Fruit fly (Drosophila melanogaster): ENCODE results near the gene Wnt4.

Gene Wnt4

dm6 chr2L:7293475-7294332 is 16.7 kb upstream of the Wnt4 start (continued):
- TF ChIP-seq prd (optimal IDR thresholded peaks at IDR 0.05) (no peak), prd (GFP tag; IDR thresholded peaks at IDR 0.05) (peak; percentile 47; the same call in 2 of the 3 replicates), Gsc (GFP tag; IDR thresholded peaks at IDR 0.05) (no peak), Sox102F (GFP tag; optimal IDR thresholded peaks at IDR 0.05) (peak; percentile 32), dan (GFP tag; IDR thresholded peaks at IDR 0.05) (peak; percentile 23; the same call in 1 of the 2 replicates), kah (GFP tag; optimal IDR thresholded peaks at IDR 0.05) (no peak), gsb-n (tag; optimal IDR thresholded peaks at IDR 0.05) (peak; percentile 57), CG15073 (GFP tag; optimal IDR thresholded peaks at IDR 0.05) (no peak), PHDP (tag; optimal IDR thresholded peaks at IDR 0.05) (peak; percentile 8), B-H2 (GFP tag; optimal IDR thresholded peaks at IDR 0.05) (no peak), Pdp1 (GFP tag; optimal IDR thresholded peaks at IDR 0.05) (peak in 1 of 2 experiments; percentile 12), CG31441 (GFP tag; IDR thresholded peaks at IDR 0.05) (peak; percentile 55; the same call in 1 of the 2 replicates), nmo (GFP tag; optimal IDR thresholded peaks at IDR 0.05) (peak; percentile 76), zfh1 (GFP tag; IDR thresholded peaks at IDR 0.05) (peak; percentile 67), CG17361 (GFP tag; IDR thresholded peaks at IDR 0.05) (peak; percentile 75), HLH4C (GFP tag; IDR thresholded peaks at IDR 0.05; ENCODE audit: partially characterized antibody) (no peak), Myb (GFP tag; optimal IDR thresholded peaks at IDR 0.05) (no peak), CG8924 (tag; optimal IDR thresholded peaks at IDR 0.05) (peak; percentile 37), org-1 (GFP tag; optimal IDR thresholded peaks at IDR 0.05) (no peak), CG4404 (GFP tag; IDR thresholded peaks at IDR 0.05) (peak; percentile 71), mam (GFP tag; optimal IDR thresholded peaks at IDR 0.05) (no peak), ems (GFP tag; optimal IDR thresholded peaks at IDR 0.05) (no peak), CG3407 (GFP tag; optimal IDR thresholded peaks at IDR 0.05) (no peak), NC2α (GFP tag; optimal IDR thresholded peaks at IDR 0.05) (no peak), twi (tag; optimal IDR thresholded peaks at IDR 0.05) (peak; percentile 16), Awh (GFP tag; IDR thresholded peaks at IDR 0.05) (peak; percentile 63), tap (tag; optimal IDR thresholded peaks at IDR 0.05) (no peak), dmrt99B (tag; optimal IDR thresholded peaks at IDR 0.05) (peak; percentile 47)

dm6 chr2L:7291968-7292367 is 15.0 kb upstream of the Wnt4 start:
- no peak for TF ChIP-seq cas (GFP tag; IDR thresholded peaks at IDR 0.05)
- TF ChIP-seq tll (GFP tag; optimal IDR thresholded peaks at IDR 0.05): no peak
- TF ChIP-seq CG9727 (GFP tag; optimal IDR thresholded peaks at IDR 0.05): peak; percentile 71
- TF ChIP-seq ewg (GFP tag; optimal IDR thresholded peaks at IDR 0.05): no peak
- TF ChIP-seq unpg (GFP tag; optimal IDR thresholded peaks at IDR 0.05): peak; percentile 26
- TF ChIP-seq da (GFP tag; optimal IDR thresholded peaks at IDR 0.05): no peak
- no peak for TF ChIP-seq jing (GFP tag; optimal IDR thresholded peaks at IDR 0.05)
- no peak for TF ChIP-seq dpn (GFP tag; optimal IDR thresholded peaks at IDR 0.05)
- TF ChIP-seq CG10147 (GFP tag; optimal IDR thresholded peaks at IDR 0.05): no peak
- TF ChIP-seq ranshi (GFP tag; IDR thresholded peaks at IDR 0.05): peak; percentile 35; the same call in 1 of the 2 replicates
- no peak for TF ChIP-seq Antp (GFP tag; optimal IDR thresholded peaks at IDR 0.05)
- peak; percentile 35 for TF ChIP-seq CG4820 (GFP tag; optimal IDR thresholded peaks at IDR 0.05)
- no peak for TF ChIP-seq Stat92E (GFP tag; optimal IDR thresholded peaks at IDR 0.05)
- TF ChIP-seq en (GFP tag; optimal IDR thresholded peaks at IDR 0.05): no peak
- TF ChIP-seq CG9797 (GFP tag; optimal IDR thresholded peaks at IDR 0.05): no peak
- TF ChIP-seq dan (GFP tag; IDR thresholded peaks at IDR 0.05): no peak
- TF ChIP-seq br (optimal IDR thresholded peaks at IDR 0.05): no peak
- TF ChIP-seq ato (GFP tag; IDR thresholded peaks at IDR 0.05; ENCODE audit: partially characterized antibody): no peak
- peak; percentile 31 for TF ChIP-seq CG3407 (GFP tag; optimal IDR thresholded peaks at IDR 0.05)
- no peak for TF ChIP-seq pho (GFP tag; optimal IDR thresholded peaks at IDR 0.05)
- no peak for TF ChIP-seq Scr (GFP tag; IDR thresholded peaks at IDR 0.05; ENCODE audit: partially characterized antibody)
- TF ChIP-seq sna (GFP tag; IDR thresholded peaks at IDR 0.05; ENCODE audit: partially characterized antibody): no peak
- no peak for TF ChIP-seq onecut (GFP tag; IDR thresholded peaks at IDR 0.05)
- no peak for TF ChIP-seq CG11456 (GFP tag; IDR thresholded peaks at IDR 0.05)

Data from whole organism, embryonic.